Fruit fly (Drosophila melanogaster) whole organism, embryonic: ENCODE measurements around the gene arm.

Experiments used
- Aef1 ChIP-seq: fragments of 200-800 bp; sonication (Bioruptor generic); IDR thresholded peaks from 3 replicates; pipeline ENCODE4 v1.3.6; 2022; ENCODE audit warnings: missing biosample characterization, missing genetic modification characterization
- Bteb2 ChIP-seq: fragments of 200-800 bp; sonication (Bioruptor generic); optimal IDR thresholded peaks from 2 replicates; lab custom pipeline; 2016; ENCODE audit warnings: missing biosample characterization, missing genetic modification characterization
- CG10209 ChIP-seq: fragments of 200-800 bp; sonication (Bioruptor generic); optimal IDR thresholded peaks from 3 replicates; lab custom pipeline; 2017; ENCODE audit warnings: missing biosample characterization, mild to moderate bottlenecking, missing genetic modification characterization, missing genetic modification reagents
- CG10321 ChIP-seq: fragments of 200-800 bp; sonication (Bioruptor generic); IDR thresholded peaks from 2 replicates; pipeline ENCODE4 v1.3.6; 2022; ENCODE audit warnings: missing biosample characterization, missing genetic modification characterization
- CG10366 ChIP-seq: fragments of 200-800 bp; sonication (Bioruptor generic); IDR thresholded peaks from 2 replicates; pipeline ENCODE4 v1.3.6; 2022; ENCODE audit warnings: missing biosample characterization, missing genetic modification characterization
- CG11504 ChIP-seq: fragments of 200-800 bp; sonication (Bioruptor generic); optimal IDR thresholded peaks from 3 replicates; lab custom pipeline; 2019; ENCODE audit warnings: missing biosample characterization, mild to moderate bottlenecking, missing genetic modification characterization, moderate library complexity
- CG11695 ChIP-seq: fragments of 200-800 bp; sonication (Bioruptor generic); IDR thresholded peaks from 3 replicates; pipeline ENCODE4 v1.3.6; 2022; ENCODE audit warnings: missing biosample characterization, missing genetic modification characterization
- CG1603 ChIP-seq: fragments of 200-800 bp; sonication (Bioruptor generic); optimal IDR thresholded peaks from 2 replicates; lab custom pipeline; 2019; ENCODE audit warnings: missing biosample characterization, mild to moderate bottlenecking, missing genetic modification characterization, moderate library complexity
- CG18476 ChIP-seq: fragments of 200-800 bp; sonication (Bioruptor generic); optimal IDR thresholded peaks from 2 replicates; lab custom pipeline; 2016; ENCODE audit warnings: missing biosample characterization, mild to moderate bottlenecking, missing genetic modification characterization
- CG2116 ChIP-seq: fragments of 200-800 bp; sonication (Bioruptor generic); optimal IDR thresholded peaks from 3 replicates; lab custom pipeline; 2018; ENCODE audit warnings: missing biosample characterization, mild to moderate bottlenecking, missing genetic modification characterization
- CG3726 ChIP-seq: fragments of 200-800 bp; sonication (Bioruptor generic); IDR thresholded peaks from 3 replicates; pipeline ENCODE4, ENCODE4 v1.3.6; 2022; ENCODE audit warnings: missing biosample characterization, missing genetic modification characterization
- CG3847 ChIP-seq: fragments of 200-800 bp; sonication (Bioruptor generic); IDR thresholded peaks from 2 replicates; pipeline ENCODE4 v1.3.6; 2022; ENCODE audit warnings: missing biosample characterization, missing genetic modification characterization
- CG4360 ChIP-seq: fragments of 200-800 bp; sonication (Bioruptor generic); IDR thresholded peaks from 2 replicates; pipeline ENCODE4 v1.3.6; 2022; ENCODE audit warnings: missing biosample characterization, missing genetic modification characterization
- CG4707 ChIP-seq: fragments of 200-800 bp; sonication (Bioruptor generic); optimal IDR thresholded peaks from 2 replicates; lab custom pipeline; 2018; ENCODE audit warnings: missing biosample characterization, mild to moderate bottlenecking, missing genetic modification characterization, moderate library complexity
- CG7928 ChIP-seq: fragments of 200-800 bp; sonication (Bioruptor generic); optimal IDR thresholded peaks from 2 replicates; lab custom pipeline; 2017; ENCODE audit warnings: missing biosample characterization, mild to moderate bottlenecking, missing genetic modification characterization
- CG9609 ChIP-seq: fragments of 200-800 bp; sonication (Bioruptor generic); optimal IDR thresholded peaks from 3 replicates; lab custom pipeline; 2016; ENCODE audit warnings: missing biosample characterization, missing genetic modification characterization
- Dad ChIP-seq: fragments of 200-800 bp; sonication (Bioruptor generic); optimal IDR thresholded peaks from 3 replicates; lab custom pipeline; 2016; ENCODE audit warnings: missing biosample characterization, missing genetic modification characterization
- Dfd ChIP-seq, 2 experiments: fragments of >200 bp; optimal IDR thresholded peaks; 2 replicates each; lab custom pipeline; 2017; ENCODE audit warnings: missing biosample characterization in 2 of 2, missing genetic modification characterization in 2 of 2
- Dip2 ChIP-seq: fragments of 200-800 bp; sonication (Bioruptor generic); IDR thresholded peaks from 2 replicates; pipeline ENCODE4 v1.3.6; 2022; ENCODE audit warnings: missing biosample characterization, missing genetic modification characterization
- Drgx ChIP-seq: fragments of 200-800 bp; sonication (Bioruptor generic); IDR thresholded peaks from 2 replicates; pipeline ENCODE4 v1.3.6; 2022; ENCODE audit warnings: missing biosample characterization, missing genetic modification characterization
- HmgD ChIP-seq: fragments of 200-800 bp; sonication (Bioruptor generic); optimal IDR thresholded peaks from 3 replicates; lab custom pipeline; 2016; ENCODE audit warnings: missing biosample characterization, missing genetic modification characterization
- Max ChIP-seq: fragments of 200-800 bp; sonication (Bioruptor generic); optimal IDR thresholded peaks from 2 replicates; lab custom pipeline; 2016; ENCODE audit warnings: missing biosample characterization, mild to moderate bottlenecking, missing genetic modification characterization
- Med ChIP-seq: fragments of 200-800 bp; sonication (Bioruptor generic); peaks from one replicate; lab custom pipeline; 2016; ENCODE audit warnings: missing biosample characterization, missing genetic modification characterization, mild to moderate bottlenecking, inconsistent platforms, moderate library complexity
- Sry-β ChIP-seq: fragments of 200-800 bp; sonication (Bioruptor generic); optimal IDR thresholded peaks from 2 replicates; lab custom pipeline; 2018; ENCODE audit warnings: missing biosample characterization, mild to moderate bottlenecking, missing genetic modification characterization, moderate library complexity
- Stat92E ChIP-seq, 3 experiments: fragments of >200 bp in 2 of 3; fragments of 200-800 bp in 1 of 3; sonication (Bioruptor generic) in 1 of 3; optimal IDR thresholded peaks; 2 replicates each; lab custom pipeline; 2017 to 2019; ENCODE audit warnings: missing biosample characterization in 3 of 3, missing genetic modification characterization in 3 of 3, mild to moderate bottlenecking in 1 of 3, moderate library complexity in 1 of 3
- Trl ChIP-seq, 3 experiments: fragments of >200 bp in 2 of 3; fragments of 200-800 bp in 1 of 3; sonication (Bioruptor generic) in 1 of 3; optimal IDR thresholded peaks; 2 replicates in 1 of 3; 3 replicates in 2 of 3; lab custom pipeline; 2016 to 2017; ENCODE audit warnings: missing biosample characterization in 1 of 3, missing genetic modification characterization in 1 of 3
- abd-A ChIP-seq: fragments of 200-800 bp; sonication (Bioruptor generic); optimal IDR thresholded peaks from 3 replicates; lab custom pipeline; 2019; ENCODE audit warnings: missing biosample characterization, mild to moderate bottlenecking, missing genetic modification characterization, moderate library complexity
- cg ChIP-seq: fragments of 200-800 bp; sonication (Bioruptor generic); optimal IDR thresholded peaks from 3 replicates; lab custom pipeline; 2019; ENCODE audit warnings: missing biosample characterization, mild to moderate bottlenecking, missing genetic modification characterization, moderate library complexity
- chinmo ChIP-seq: fragments of 200-800 bp; sonication (Bioruptor generic); IDR thresholded peaks from 4 replicates; pipeline ENCODE4 v1.3.6; 2022; ENCODE audit warnings: missing biosample characterization, missing genetic modification characterization; ENCODE audit not compliant: partially characterized antibody
- dan ChIP-seq: fragments of 200-800 bp; sonication (Bioruptor generic); IDR thresholded peaks from 2 replicates; pipeline ENCODE4 v1.3.6; 2022; ENCODE audit warnings: missing biosample characterization, missing genetic modification characterization
- disco-r ChIP-seq: fragments of 200-800 bp; sonication (Bioruptor generic); optimal IDR thresholded peaks from 2 replicates; lab custom pipeline; 2016; ENCODE audit warnings: missing biosample characterization, missing genetic modification characterization
- dm ChIP-seq: fragments of 200-800 bp; sonication (Bioruptor generic); optimal IDR thresholded peaks from 3 replicates; lab custom pipeline; 2016; ENCODE audit warnings: missing biosample characterization, missing genetic modification characterization
- grau ChIP-seq: fragments of 200-800 bp; optimal IDR thresholded peaks from 3 replicates; lab custom pipeline; 2019; ENCODE audit warnings: missing biosample characterization, mild to moderate bottlenecking, missing genetic modification characterization, moderate library complexity
- grn ChIP-seq: fragments of 200-800 bp; sonication (Bioruptor generic); optimal IDR thresholded peaks from 3 replicates; lab custom pipeline; 2017; ENCODE audit warnings: missing biosample characterization, missing genetic modification characterization
- h ChIP-seq: fragments of >200 bp; optimal IDR thresholded peaks from 2 replicates; lab custom pipeline; 2017
- insv ChIP-seq, 2 experiments: fragments of 200-800 bp; sonication (Bioruptor generic); optimal IDR thresholded peaks; 3 replicates each; lab custom pipeline; 2016 to 2018; ENCODE audit warnings: missing biosample characterization in 2 of 2, missing genetic modification characterization in 2 of 2
- lilli ChIP-seq: fragments of 200-800 bp; sonication (Bioruptor generic); optimal IDR thresholded peaks from 3 replicates; lab custom pipeline; 2016; ENCODE audit warnings: missing biosample characterization, missing genetic modification characterization
- lmd ChIP-seq: fragments of 200-800 bp; sonication (Bioruptor generic); IDR thresholded peaks from 2 replicates; pipeline ENCODE4 v1.3.6; 2022; ENCODE audit warnings: missing biosample characterization, missing genetic modification characterization
- maf-S ChIP-seq: fragments of 200-800 bp; sonication (Bioruptor generic); optimal IDR thresholded peaks from 2 replicates; lab custom pipeline; 2016; ENCODE audit warnings: missing biosample characterization, missing genetic modification characterization
- nom ChIP-seq: fragments of 200-800 bp; sonication (Bioruptor generic); optimal IDR thresholded peaks from 2 replicates; lab custom pipeline; 2017; ENCODE audit warnings: missing biosample characterization, missing genetic modification characterization, mild to moderate bottlenecking, moderate library complexity, missing genetic modification reagents
- prd ChIP-seq, 3 experiments: fragments of >200 bp in 2 of 3; fragments of 200-800 bp in 1 of 3; sonication (Bioruptor generic) in 1 of 3; optimal IDR thresholded peaks in 2 of 3; IDR thresholded peaks in 1 of 3; 2 replicates in 2 of 3; 3 replicates in 1 of 3; pipeline versions ENCODE4 v1.3.6 to Lab custom; 2017 to 2022; ENCODE audit warnings: missing biosample characterization in 1 of 3, missing genetic modification characterization in 1 of 3
- row ChIP-seq: fragments of 200-800 bp; sonication (Bioruptor generic); IDR thresholded peaks from 3 replicates; pipeline ENCODE4 v1.3.6; 2022; ENCODE audit warnings: missing biosample characterization, missing genetic modification characterization
- sens ChIP-seq: fragments of 200-800 bp; sonication (Bioruptor generic); peaks from one replicate; lab custom pipeline; 2016; ENCODE audit warnings: missing biosample characterization, missing genetic modification characterization
- ssp ChIP-seq: fragments of 200-800 bp; sonication (Bioruptor generic); IDR thresholded peaks from 2 replicates; pipeline ENCODE4 v1.3.6; 2022; ENCODE audit warnings: missing biosample characterization, missing genetic modification characterization
- sug ChIP-seq: fragments of 200-800 bp; optimal IDR thresholded peaks from 2 replicates; lab custom pipeline; 2019; ENCODE audit warnings: missing biosample characterization, mild to moderate bottlenecking, missing genetic modification characterization, moderate library complexity
- ttk ChIP-seq: fragments of 200-800 bp; sonication (Bioruptor generic); IDR thresholded peaks from 2 replicates; pipeline ENCODE4 v2.1.2; 2022; ENCODE audit warnings: missing biosample characterization, missing genetic modification characterization
- twi ChIP-seq: fragments of 200-800 bp; optimal IDR thresholded peaks from 2 replicates; lab custom pipeline; 2019; ENCODE audit warnings: missing biosample characterization, mild to moderate bottlenecking, missing genetic modification characterization, moderate library complexity
- zfh1 ChIP-seq: fragments of 200-800 bp; sonication (Bioruptor generic); IDR thresholded peaks from 3 replicates; pipeline ENCODE4 v1.3.6; 2022; ENCODE audit warnings: missing biosample characterization, missing genetic modification characterization

The arm gene

DNA sequence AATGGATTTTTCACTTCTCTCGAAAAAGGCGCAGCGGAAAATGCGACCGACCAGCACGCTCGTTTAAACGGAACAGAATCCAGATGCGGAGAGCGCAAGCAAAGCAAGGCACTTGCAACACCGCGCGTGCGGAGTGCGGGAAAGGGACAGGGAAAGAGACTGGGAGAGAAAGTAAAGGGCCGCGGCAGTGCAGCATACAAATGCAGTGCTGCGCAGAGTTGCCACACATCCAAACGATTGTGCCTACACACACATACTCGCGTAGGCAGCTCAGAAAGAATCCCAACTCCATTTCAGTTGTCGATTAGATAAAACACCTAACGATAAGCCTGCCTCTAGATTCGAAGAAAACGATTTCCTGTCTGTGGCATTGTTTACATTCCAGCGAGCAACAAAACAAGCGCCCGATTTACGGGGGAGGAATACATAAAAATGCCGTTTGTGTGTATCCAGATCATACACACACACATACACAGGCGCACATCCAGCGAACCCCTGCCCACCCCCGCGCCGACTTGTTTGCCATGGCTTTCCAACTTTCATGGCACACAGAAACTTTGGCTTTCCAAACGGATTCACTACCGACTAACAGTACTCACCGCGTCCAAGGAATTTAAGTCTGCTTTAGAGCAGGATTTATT is 881 bp downstream of the arm start (continued):
- TF ChIP-seq Trl (optimal IDR thresholded peaks at IDR 0.05; lab: Kevin White, UChicago) (peak; percentile 9 to 53), Trl (GFP tag; optimal IDR thresholded peaks at IDR 0.05; lab: Kevin White, UChicago) (no peak), HmgD (GFP tag; lab: Kevin White, UChicago) (peak; percentile 1), nom (GFP tag; lab: Kevin White, UChicago) (peak; percentile 43), dm (no peak), CG4707 (GFP tag; lab: Kevin White, UChicago) (no peak), chinmo (GFP tag; lab: Robert Waterston, UW) (0 out of 4 replicates have a peak, but pooled peaks have one; percentile 60), Stat92E (GFP tag; optimal IDR thresholded peaks at IDR 0.05; lab: Kevin White, UChicago) (peak in 1 of 3 experiments; percentile 61), Aef1 (GFP tag; lab: Robert Waterston, UW) (no peak), h (lab: Kevin White, UChicago) (no peak), dan (GFP tag; lab: Robert Waterston, UW) (no peak), cg (GFP tag; lab: Kevin White, UChicago) (peak; percentile 88), CG10209 (GFP tag; lab: Kevin White, UChicago) (no peak), ttk (GFP tag; lab: Robert Waterston, UW) (no peak), sug (tag; lab: Kevin White, UChicago) (no peak), insv (GFP tag; optimal IDR thresholded peaks at IDR 0.05; lab: Kevin White, UChicago) (peak in 1 of 2 experiments; percentile 22), disco-r (no peak), grn (GFP tag; lab: Kevin White, UChicago) (peak; percentile 86)

DNA sequence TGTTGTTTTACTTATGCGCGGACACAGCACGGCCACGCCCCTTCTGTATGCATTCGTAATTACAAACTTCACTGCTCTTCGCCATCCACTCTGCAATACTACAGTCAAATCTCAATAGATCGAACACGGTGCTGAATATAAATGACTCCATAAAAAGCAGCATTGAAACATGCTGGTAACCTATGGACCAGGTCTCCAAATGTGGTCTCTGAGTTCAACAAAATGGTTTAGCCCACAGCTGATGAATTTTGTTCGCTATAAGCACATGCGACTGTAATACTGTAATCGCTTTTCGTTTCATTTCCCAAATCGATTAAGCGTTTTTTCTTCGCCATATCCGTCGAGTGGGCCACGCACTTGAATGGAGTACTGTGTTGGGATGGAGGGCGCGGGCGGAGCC is 3.1 kb downstream of the arm start:
- peak; percentile 24; the same call in 1 of the 3 replicates for TF ChIP-seq row (GFP tag; lab: Robert Waterston, UW)
- no peak for TF ChIP-seq ssp (GFP tag; lab: Robert Waterston, UW)
- TF ChIP-seq Med (GFP tag; lab: Kevin White, UChicago): peak; percentile 40
- TF ChIP-seq CG11504 (tag; lab: Kevin White, UChicago): peak; percentile 4
- TF ChIP-seq sug (tag; lab: Kevin White, UChicago): no peak
- no peak for TF ChIP-seq CG2116
- peak; percentile 27; the same call in 1 of the 2 replicates for TF ChIP-seq Drgx (GFP tag; lab: Robert Waterston, UW)
- peak; percentile 6 for TF ChIP-seq sens (GFP tag; lab: Kevin White, UChicago)
- no peak for TF ChIP-seq Dad (GFP tag; lab: Kevin White, UChicago)
- no peak for TF ChIP-seq Max (GFP tag; lab: Kevin White, UChicago)
- no peak for TF ChIP-seq maf-S
- TF ChIP-seq dm: no peak
- peak; percentile 20; the same call in 1 of the 2 replicates for TF ChIP-seq CG10366 (GFP tag; lab: Robert Waterston, UW)
- TF ChIP-seq Aef1 (GFP tag; lab: Robert Waterston, UW): no peak
- TF ChIP-seq abd-A (tag; lab: Kevin White, UChicago): no peak
- TF ChIP-seq CG7928 (GFP tag; lab: Kevin White, UChicago): no peak
- no peak for TF ChIP-seq prd (optimal IDR thresholded peaks at IDR 0.05; lab: Kevin White, UChicago)
- TF ChIP-seq prd (GFP tag; IDR thresholded peaks at IDR 0.05; lab: Robert Waterston, UW): peak; percentile 37; the same call in 1 of the 3 replicates
- TF ChIP-seq lilli: peak; percentile 8
- peak; percentile 24 for TF ChIP-seq CG1603 (tag; lab: Kevin White, UChicago)
- peak; percentile 67 for TF ChIP-seq grau (tag; lab: Kevin White, UChicago)
- no peak for TF ChIP-seq Bteb2 (GFP tag; lab: Kevin White, UChicago)

DNA sequence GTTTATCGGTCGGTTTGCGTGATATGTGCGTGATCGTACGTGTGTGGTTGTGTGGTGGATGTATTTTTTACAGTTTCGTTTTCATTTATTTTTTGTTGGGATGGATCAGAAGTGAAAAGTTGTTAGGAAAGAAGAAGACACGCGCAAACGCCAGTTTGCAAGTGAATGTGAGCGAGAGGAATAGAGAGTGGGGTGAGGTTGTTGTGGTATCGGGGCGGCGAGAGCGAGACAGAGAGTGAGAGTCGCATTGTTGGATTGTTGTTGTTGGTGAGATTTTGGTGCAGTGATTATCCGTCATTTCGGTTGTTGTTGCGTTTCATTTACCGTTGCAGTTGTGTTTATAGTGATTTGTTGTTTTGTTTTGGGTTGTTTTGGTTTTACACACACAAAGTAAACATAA is 6.9 kb downstream of the arm start:
- TF ChIP-seq CG18476 (GFP tag; lab: Kevin White, UChicago): no peak
- TF ChIP-seq Dip2: no peak
- TF ChIP-seq twi (tag; lab: Kevin White, UChicago): no peak
- TF ChIP-seq CG10321 (GFP tag; lab: Robert Waterston, UW): peak; percentile 38; the same call in 1 of the 2 replicates
- TF ChIP-seq CG3847 (GFP tag; lab: Robert Waterston, UW): no peak
- TF ChIP-seq lmd (GFP tag; lab: Robert Waterston, UW): no peak
- TF ChIP-seq CG3726: no peak
- no peak for TF ChIP-seq Sry-β (GFP tag; lab: Kevin White, UChicago)
- no peak for TF ChIP-seq CG11695 (GFP tag; lab: Robert Waterston, UW)
- no peak for TF ChIP-seq zfh1 (GFP tag; lab: Robert Waterston, UW)
- no peak for TF ChIP-seq Dfd (GFP tag; optimal IDR thresholded peaks at IDR 0.05; lab: Kevin White, UChicago)
- TF ChIP-seq CG4360 (GFP tag; lab: Robert Waterston, UW): peak; percentile 87
- no peak for TF ChIP-seq CG9609
